Fruit fly (Drosophila melanogaster) whole organism, wandering third instar larva: Measurements from ENCODE around the gene Zir.

Experiments
- Abd-B ChIP-seq: fragments of >200 bp; optimal IDR thresholded peaks from 2 replicates; lab custom pipeline; 2017; ENCODE audit warnings: missing biosample characterization, missing genetic modification characterization
- CG32264 ChIP-seq: fragments of 200-800 bp; sonication (Bioruptor generic); optimal IDR thresholded peaks from 2 replicates; lab custom pipeline; 2016; ENCODE audit warnings: missing biosample characterization, missing genetic modification characterization
- CG9705 ChIP-seq: fragments of 200-800 bp; sonication (Bioruptor generic); optimal IDR thresholded peaks from 2 replicates; lab custom pipeline; 2018; ENCODE audit warnings: missing biosample characterization, mild to moderate bottlenecking, missing genetic modification characterization
- CrebA ChIP-seq: fragments of 200-800 bp; sonication (Bioruptor generic); optimal IDR thresholded peaks from 2 replicates; lab custom pipeline; 2016; ENCODE audit warnings: missing biosample characterization, mild to moderate bottlenecking, missing genetic modification characterization, borderline replicate concordance
- Dfd ChIP-seq: fragments of >200 bp; optimal IDR thresholded peaks from 2 replicates; lab custom pipeline; 2017; ENCODE audit warnings: missing biosample characterization, missing genetic modification characterization
- Dif ChIP-seq: fragments of 200-275, 200-300 bp; sonication (Bioruptor generic); optimal IDR thresholded peaks from 2 replicates; lab custom pipeline; 2018; ENCODE audit warnings: missing biosample characterization, missing genetic modification characterization; ENCODE audit not compliant: partially characterized antibody
- GATAd ChIP-seq: sonication (Bioruptor generic); optimal IDR thresholded peaks from 2 replicates; lab custom pipeline; 2016; ENCODE audit warnings: missing biosample characterization, missing genetic modification characterization
- HLH106 ChIP-seq: fragments of 200-800 bp; optimal IDR thresholded peaks from 3 replicates; lab custom pipeline; 2019; ENCODE audit warnings: missing biosample characterization, mild to moderate bottlenecking, missing genetic modification characterization, moderate library complexity
- Hr83 ChIP-seq: fragments of 200-300 bp; sonication (Bioruptor generic); optimal IDR thresholded peaks from 2 replicates; lab custom pipeline; 2016; ENCODE audit warnings: missing biosample characterization, mild to moderate bottlenecking, missing genetic modification characterization, moderate library complexity; ENCODE audit not compliant: poor library complexity, severe bottlenecking
- Jra ChIP-seq: sonication (Bioruptor generic); optimal IDR thresholded peaks from 2 replicates; lab custom pipeline; 2016; ENCODE audit warnings: missing biosample characterization, missing genetic modification characterization
- Mio ChIP-seq: sonication (Bioruptor generic); optimal IDR thresholded peaks from 2 replicates; lab custom pipeline; 2016; ENCODE audit warnings: missing biosample characterization, missing genetic modification characterization
- Myc ChIP-seq: fragments of >200 bp; optimal IDR thresholded peaks from 2 replicates; lab custom pipeline; 2017
- N ChIP-seq: fragments of >200 bp; optimal IDR thresholded peaks from 2 replicates; lab custom pipeline; 2018; ENCODE audit warnings: missing biosample characterization, missing external identifiers, missing genetic modification characterization
- OdsH ChIP-seq: fragments of 200-800 bp; sonication (Bioruptor generic); optimal IDR thresholded peaks from 2 replicates; lab custom pipeline; 2016; ENCODE audit warnings: missing biosample characterization, mild to moderate bottlenecking, missing genetic modification characterization
- Rel ChIP-seq, 2 experiments: fragments of 200-800 bp; sonication (Bioruptor generic) in 1 of 2; optimal IDR thresholded peaks; 2 replicates in 1 of 2; 3 replicates in 1 of 2; lab custom pipeline; 2016 to 2019; ENCODE audit warnings: mild to moderate bottlenecking in 2 of 2, missing biosample characterization in 2 of 2, missing genetic modification characterization in 2 of 2, moderate library complexity in 1 of 2
- Sp1 ChIP-seq: fragments of 200-800 bp; sonication (Bioruptor generic); optimal IDR thresholded peaks from 3 replicates; lab custom pipeline; 2019; ENCODE audit warnings: missing biosample characterization, mild to moderate bottlenecking, missing genetic modification characterization, moderate library complexity
- Vsx2 ChIP-seq: fragments of 200-300, 225-300 bp; sonication (Bioruptor generic); optimal IDR thresholded peaks from 2 replicates; lab custom pipeline; 2018; ENCODE audit warnings: missing biosample characterization, missing genetic modification characterization; ENCODE audit not compliant: partially characterized antibody
- br ChIP-seq: fragments of 200-800 bp; sonication (Bioruptor generic); optimal IDR thresholded peaks from 2 replicates; lab custom pipeline; 2016; ENCODE audit warnings: missing biosample characterization, missing genetic modification characterization
- dl ChIP-seq, 2 experiments: fragments of 175-275, 200-275 bp in 1 of 2; fragments of 200-275 bp in 1 of 2; sonication (Bioruptor generic); optimal IDR thresholded peaks; lab custom pipeline; 2018; ENCODE audit warnings: mild to moderate bottlenecking in 2 of 2, missing biosample characterization in 2 of 2, missing genetic modification characterization in 2 of 2, moderate library complexity in 2 of 2; ENCODE audit not compliant: partially characterized antibody in 2 of 2, insufficient read depth in 1 of 2
- dsf ChIP-seq: sonication (Bioruptor generic); optimal IDR thresholded peaks from 2 replicates; lab custom pipeline; 2016; ENCODE audit warnings: missing biosample characterization, missing genetic modification characterization, borderline replicate concordance
- ey ChIP-seq: fragments of 200-800 bp; sonication (Bioruptor generic); optimal IDR thresholded peaks from 2 replicates; lab custom pipeline; 2016; ENCODE audit warnings: missing biosample characterization, missing genetic modification characterization
- foxo ChIP-seq, 2 experiments: fragments of 200-800 bp; sonication (Bioruptor generic); optimal IDR thresholded peaks; 2 replicates in 1 of 2; 3 replicates in 1 of 2; lab custom pipeline; 2016 to 2017; ENCODE audit warnings: missing biosample characterization in 2 of 2, missing genetic modification characterization in 2 of 2
- fru ChIP-seq: fragments of 200-800 bp; sonication (Bioruptor generic); optimal IDR thresholded peaks from 3 replicates; lab custom pipeline; 2016; ENCODE audit warnings: missing biosample characterization, mild to moderate bottlenecking, missing genetic modification characterization
- h ChIP-seq: fragments of 200-800 bp; sonication (Bioruptor generic); optimal IDR thresholded peaks from 3 replicates; lab custom pipeline; 2016; ENCODE audit warnings: missing biosample characterization, mild to moderate bottlenecking, missing genetic modification characterization
- jim ChIP-seq: fragments of 175-275, 200-325 bp; sonication (Bioruptor generic); optimal IDR thresholded peaks from 2 replicates; lab custom pipeline; 2016; ENCODE audit warnings: missing biosample characterization, mild to moderate bottlenecking, missing genetic modification characterization
- lola ChIP-seq: fragments of >200 bp; optimal IDR thresholded peaks from 2 replicates; lab custom pipeline; 2017; ENCODE audit warnings: missing biosample characterization, missing genetic modification characterization
- pan ChIP-seq: fragments of >200 bp; optimal IDR thresholded peaks from 2 replicates; lab custom pipeline; 2017
- psq ChIP-seq: fragments of 200-800 bp; sonication (Bioruptor generic); optimal IDR thresholded peaks from 3 replicates; lab custom pipeline; 2017; ENCODE audit warnings: missing biosample characterization, mild to moderate bottlenecking, missing genetic modification characterization, moderate library complexity
- rgr ChIP-seq: fragments of 200-800 bp; sonication (Bioruptor generic); optimal IDR thresholded peaks from 3 replicates; lab custom pipeline; 2016; ENCODE audit warnings: missing biosample characterization, mild to moderate bottlenecking, missing genetic modification characterization
- sage ChIP-seq: fragments of 200-800 bp; sonication (Bioruptor generic); optimal IDR thresholded peaks from 2 replicates; lab custom pipeline; 2016; ENCODE audit warnings: missing biosample characterization, mild to moderate bottlenecking, missing genetic modification characterization
- sv ChIP-seq: fragments of 200-800 bp; sonication (Bioruptor generic); optimal IDR thresholded peaks from 3 replicates; lab custom pipeline; 2016; ENCODE audit warnings: missing biosample characterization, missing genetic modification characterization
- tai ChIP-seq: sonication (Bioruptor generic); optimal IDR thresholded peaks from 2 replicates; lab custom pipeline; 2016; ENCODE audit warnings: missing biosample characterization, missing genetic modification characterization
- usp ChIP-seq: fragments of >200 bp; optimal IDR thresholded peaks from 2 replicates; lab custom pipeline; 2017; ENCODE audit warnings: missing biosample characterization, missing genetic modification characterization
- woc ChIP-seq: sonication (Bioruptor generic); optimal IDR thresholded peaks from 2 replicates; lab custom pipeline; 2016; ENCODE audit warnings: missing biosample characterization, mild to moderate bottlenecking, missing genetic modification characterization

The Zir gene

dm6 chr2L:107032-107431 lies 12.5 kb downstream of the Zir start:
- TF ChIP-seq jim (no peak), rgr (no peak), CG32264 (GFP tag; lab: Kevin White, UChicago) (no peak), sv (GFP tag; lab: Kevin White, UChicago) (no peak), woc (no peak), pan (lab: Kevin White, UChicago) (no peak), psq (GFP tag; lab: Kevin White, UChicago) (no peak)

- TF ChIP-seq fru (no peak), br (GFP tag; lab: Kevin White, UChicago) (no peak), N (GFP tag; lab: Kevin White, UChicago) (no peak), CrebA (GFP tag; lab: Kevin White, UChicago) (no peak), GATAd (GFP tag; lab: Kevin White, UChicago) (no peak), HLH106 (tag; lab: Kevin White, UChicago) (no peak), Vsx2 (GFP tag; lab: Kevin White, UChicago) (no peak), lola (GFP tag; lab: Kevin White, UChicago) (no peak), ey (GFP tag; lab: Kevin White, UChicago) (no peak), CG9705 (GFP tag; lab: Kevin White, UChicago) (no peak), dl (GFP tag; optimal IDR thresholded peaks at IDR 0.05; lab: Kevin White, UChicago; ENCODE audit: insufficient read depth in 1 of 2, partially characterized antibody in 2 of 2) (peak; percentile 68 to 76), h (GFP tag; lab: Kevin White, UChicago) (peak; percentile 10), dsf (GFP tag; lab: Kevin White, UChicago) (no peak), Mio (GFP tag; lab: Kevin White, UChicago) (no peak), Abd-B (GFP tag; lab: Kevin White, UChicago) (no peak), Sp1 (peak; percentile 42), usp (GFP tag; lab: Kevin White, UChicago) (no peak), Jra (GFP tag; lab: Kevin White, UChicago) (no peak), Rel (GFP tag; optimal IDR thresholded peaks at IDR 0.05; lab: Kevin White, UChicago) (no peak), Rel (tag; optimal IDR thresholded peaks at IDR 0.05; lab: Kevin White, UChicago) (peak; percentile 53), CG32264 (GFP tag; lab: Kevin White, UChicago) (no peak), sage (GFP tag; lab: Kevin White, UChicago) (no peak), rgr (no peak), foxo (GFP tag; optimal IDR thresholded peaks at IDR 0.05; lab: Kevin White, UChicago) (peak in 1 of 2 experiments; percentile 9), Dif (peak; percentile 54), psq (GFP tag; lab: Kevin White, UChicago) (no peak), woc (peak; percentile 50), tai (GFP tag; lab: Kevin White, UChicago) (no peak), Dfd (GFP tag; lab: Kevin White, UChicago) (no peak), Myc (lab: Kevin White, UChicago) (peak; percentile 8), Hr83 (no peak), jim (no peak), OdsH (GFP tag; lab: Kevin White, UChicago) (no peak), pan (lab: Kevin White, UChicago) (no peak)
Observed at dm6 chr2L:107476-108436, 13.2 kb downstream of the Zir start.

dm6 chr2L:109098-109799 lies 14.7 kb downstream of the Zir start:
- TF ChIP-seq dl (GFP tag; optimal IDR thresholded peaks at IDR 0.05; lab: Kevin White, UChicago; ENCODE audit: insufficient read depth in 1 of 2, partially characterized antibody in 2 of 2) (peak in 1 of 2 experiments; percentile 44), OdsH (GFP tag; lab: Kevin White, UChicago) (no peak), Rel (GFP tag; optimal IDR thresholded peaks at IDR 0.05; lab: Kevin White, UChicago) (no peak), Rel (tag; optimal IDR thresholded peaks at IDR 0.05; lab: Kevin White, UChicago) (peak; percentile 62)
